Fruit fly (Drosophila melanogaster): ENCODE data around the gene CG9519.

CG9519 gene

dm6 chrX:14839739-14840347, 16.3 kb downstream of the CG9519 start (continued):
- TF ChIP-seq oc (tag; optimal IDR thresholded peaks at IDR 0.05) (peak; percentile 26), Gsc (GFP tag; IDR thresholded peaks at IDR 0.05) (no peak), peb (GFP tag; IDR thresholded peaks at IDR 0.05) (no peak), esg (GFP tag; conservative IDR thresholded peaks at IDR 0.05) (no peak), CG10366 (GFP tag; IDR thresholded peaks at IDR 0.05) (peak; percentile 23; the same call in 1 of the 2 replicates), CG10543 (GFP tag; optimal IDR thresholded peaks at IDR 0.05) (peak; percentile 66), TFAM (GFP tag; optimal IDR thresholded peaks at IDR 0.05) (no peak), CG18476 (GFP tag; optimal IDR thresholded peaks at IDR 0.05) (no peak), MTF-1 (GFP tag; optimal IDR thresholded peaks at IDR 0.05; ENCODE audit: borderline replicate concordance) (peak; percentile 52), slou (GFP tag; optimal IDR thresholded peaks at IDR 0.05) (no peak), Antp (GFP tag; optimal IDR thresholded peaks at IDR 0.05) (peak; percentile 25), tio (GFP tag; optimal IDR thresholded peaks at IDR 0.05) (no peak), CG10565 (GFP tag; optimal IDR thresholded peaks at IDR 0.05) (no peak), sug (tag; optimal IDR thresholded peaks at IDR 0.05) (peak; percentile 99), Rx (GFP tag; IDR thresholded peaks at IDR 0.05) (no peak), ac (GFP tag; optimal IDR thresholded peaks at IDR 0.05) (no peak), CG1529 (GFP tag; optimal IDR thresholded peaks at IDR 0.05) (no peak), Awh (GFP tag; IDR thresholded peaks at IDR 0.05) (no peak), CG6683 (GFP tag; optimal IDR thresholded peaks at IDR 0.05) (no peak), CG18262 (tag; optimal IDR thresholded peaks at IDR 0.05) (no peak), CG16863 (GFP tag; optimal IDR thresholded peaks at IDR 0.05) (peak; percentile 34), CG15011 (GFP tag; optimal IDR thresholded peaks at IDR 0.05) (no peak), Elba2 (GFP tag; optimal IDR thresholded peaks at IDR 0.05) (no peak), Aef1 (GFP tag; IDR thresholded peaks at IDR 0.05) (peak; percentile 71), CG3281 (GFP tag; optimal IDR thresholded peaks at IDR 0.05) (peak; percentile 58), sr (GFP tag; IDR thresholded peaks at IDR 0.05) (no peak), Lim3 (GFP tag; IDR thresholded peaks at IDR 0.05) (no peak), Bdp1 (GFP tag; optimal IDR thresholded peaks at IDR 0.05) (peak; percentile 30), NfI (GFP tag; optimal IDR thresholded peaks at IDR 0.05) (peak; percentile 20), Fer2 (tag; optimal IDR thresholded peaks at IDR 0.05) (no peak), luna (GFP tag; optimal IDR thresholded peaks at IDR 0.05) (no peak), Bteb2 (GFP tag; optimal IDR thresholded peaks at IDR 0.05) (no peak), hth (optimal IDR thresholded peaks at IDR 0.05) (no peak), YL-1 (GFP tag; optimal IDR thresholded peaks at IDR 0.05) (peak; percentile 45), CG17612 (GFP tag; IDR thresholded peaks at IDR 0.05) (no peak), Dp (GFP tag; optimal IDR thresholded peaks at IDR 0.05) (no peak), CG34422 (GFP tag; IDR thresholded peaks at IDR 0.05) (peak; percentile 64; the same call in 2 of the 3 replicates), Six4 (GFP tag; optimal IDR thresholded peaks at IDR 0.05) (no peak), zen (tag; optimal IDR thresholded peaks at IDR 0.05) (no peak), CG7928 (GFP tag; optimal IDR thresholded peaks at IDR 0.05) (no peak), Hr51 (GFP tag; optimal IDR thresholded peaks at IDR 0.05) (peak in 1 of 2 experiments; percentile 60), Dip3 (GFP tag; optimal IDR thresholded peaks at IDR 0.05) (peak; percentile 28), nerfin-1 (tag; optimal IDR thresholded peaks at IDR 0.05) (peak; percentile 26), ara (GFP tag; IDR thresholded peaks at IDR 0.05) (peak; percentile 26; the same call in 1 of the 2 replicates), her (GFP tag; optimal IDR thresholded peaks at IDR 0.05) (peak; percentile 71), rib (GFP tag; IDR thresholded peaks at IDR 0.05) (peak; percentile 67; the same call in 1 of the 2 replicates), C15 (GFP tag; IDR thresholded peaks at IDR 0.05) (no peak), org-1 (GFP tag; optimal IDR thresholded peaks at IDR 0.05) (peak; percentile 17), ato (GFP tag; IDR thresholded peaks at IDR 0.05; ENCODE audit: partially characterized antibody) (no peak), trh (GFP tag; optimal IDR thresholded peaks at IDR 0.05) (no peak), BtbVII (GFP tag; optimal IDR thresholded peaks at IDR 0.05) (peak; percentile 72)

Measured in whole organism, embryonic.